Worm (Caenorhabditis elegans) whole organism, mixed stage, embryonic: ENCODE measurements around the gene C02H6.3.

Experiments
- M03D4.4 ChIP-seq: sonication (generic microtip); optimal IDR thresholded peaks from 2 replicates; lab custom pipeline; 2017; ENCODE audit warnings: mild to moderate bottlenecking, missing genetic modification characterization, missing compliant biosample characterization
- blmp-1 ChIP-seq: fragments of 150-350 bp; optimal IDR thresholded peaks from 2 replicates; lab custom pipeline; 2014; ENCODE audit warnings: missing biosample characterization, missing genetic modification characterization
- ceh-39 ChIP-seq: fragments of 150-350 bp; optimal IDR thresholded peaks from 2 replicates; lab custom pipeline; 2014; ENCODE audit warnings: missing biosample characterization, missing genetic modification characterization
- ceh-43 ChIP-seq: fragments of 200-800 bp; sonication (Bioruptor generic); optimal IDR thresholded peaks from 2 replicates; lab custom pipeline; 2018; ENCODE audit warnings: mild to moderate bottlenecking, missing genetic modification characterization, moderate library complexity, missing compliant biosample characterization
- ceh-83 ChIP-seq: fragments of 200-800 bp; sonication (Bioruptor generic); optimal IDR thresholded peaks from 2 replicates; lab custom pipeline; 2018; ENCODE audit warnings: mild to moderate bottlenecking, missing genetic modification characterization, missing compliant biosample characterization
- ces-1 ChIP-seq: fragments of 150-350 bp; optimal IDR thresholded peaks from 2 replicates; lab custom pipeline; 2014; ENCODE audit warnings: missing biosample characterization, missing genetic modification reagents, missing genetic modification characterization
- cnd-1 ChIP-seq: fragments of 200-800 bp; sonication (Bioruptor generic); optimal IDR thresholded peaks from 2 replicates; lab custom pipeline; 2018; ENCODE audit warnings: mild to moderate bottlenecking, missing genetic modification characterization, missing compliant biosample characterization
- drap-1 ChIP-seq: fragments of 200-800 bp; sonication (Bioruptor generic); optimal IDR thresholded peaks from 3 replicates; lab custom pipeline; 2018; ENCODE audit warnings: mild to moderate bottlenecking, missing genetic modification characterization, missing compliant biosample characterization
- elt-1 ChIP-seq: sonication (generic microtip); optimal IDR thresholded peaks from 2 replicates; lab custom pipeline; 2017; ENCODE audit warnings: missing genetic modification characterization, mild to moderate bottlenecking, missing compliant biosample characterization, antibody characterized with exemption, moderate library complexity, borderline replicate concordance; ENCODE audit not compliant: insufficient read depth
- elt-3 ChIP-seq: fragments of 150-350 bp; optimal IDR thresholded peaks from 2 replicates; lab custom pipeline; 2014; ENCODE audit warnings: missing biosample characterization, missing genetic modification characterization
- flh-1 ChIP-seq: fragments of 200-800 bp; sonication (Bioruptor generic); optimal IDR thresholded peaks from 2 replicates; lab custom pipeline; 2018; ENCODE audit warnings: mild to moderate bottlenecking, missing genetic modification characterization, moderate library complexity, missing compliant biosample characterization
- ham-2 ChIP-seq: fragments of 200-800 bp; sonication (Bioruptor generic); optimal IDR thresholded peaks from 2 replicates; lab custom pipeline; 2018; ENCODE audit warnings: mild to moderate bottlenecking, missing genetic modification characterization, missing compliant biosample characterization
- hlh-1 ChIP-seq: fragments of 150-350 bp; optimal IDR thresholded peaks from 2 replicates; lab custom pipeline; 2014; ENCODE audit warnings: missing biosample characterization, missing genetic modification reagents, missing genetic modification characterization
- lin-13 ChIP-seq: fragments of 150-350 bp; optimal IDR thresholded peaks from 2 replicates; lab custom pipeline; 2014; ENCODE audit warnings: missing biosample characterization, missing genetic modification characterization
- lsy-2 ChIP-seq: fragments of 150-350 bp; optimal IDR thresholded peaks from 2 replicates; lab custom pipeline; 2014; ENCODE audit warnings: missing biosample characterization, missing genetic modification characterization
- mep-1 ChIP-seq: fragments of 150-350 bp; optimal IDR thresholded peaks from 2 replicates; lab custom pipeline; 2017; ENCODE audit warnings: missing biosample characterization, missing genetic modification reagents, missing genetic modification characterization, inconsistent platforms
- mls-2 ChIP-seq: sonication (generic microtip); optimal IDR thresholded peaks from 2 replicates; lab custom pipeline; 2016; ENCODE audit warnings: mild to moderate bottlenecking, missing genetic modification characterization, moderate library complexity, missing compliant biosample characterization
- nhr-12 ChIP-seq: fragments of 150-350 bp; optimal IDR thresholded peaks from 2 replicates; lab custom pipeline; 2014; ENCODE audit warnings: missing biosample characterization, missing genetic modification characterization
- nhr-2 ChIP-seq: fragments of 150-350 bp; optimal IDR thresholded peaks from 2 replicates; lab custom pipeline; 2014; ENCODE audit warnings: missing biosample characterization, missing genetic modification characterization
- nhr-237 ChIP-seq: fragments of 150-350 bp; optimal IDR thresholded peaks from 2 replicates; lab custom pipeline; 2014; ENCODE audit warnings: missing biosample characterization, missing genetic modification characterization
- nhr-28 ChIP-seq: fragments of 150-350 bp; optimal IDR thresholded peaks from 2 replicates; lab custom pipeline; 2014; ENCODE audit warnings: missing biosample characterization, missing genetic modification characterization
- nhr-76 ChIP-seq: sonication (generic microtip); optimal IDR thresholded peaks from 2 replicates; lab custom pipeline; 2017; ENCODE audit warnings: missing biosample characterization, missing genetic modification characterization
- pha-4 ChIP-seq: fragments of 150-350 bp; optimal IDR thresholded peaks from 2 replicates; lab custom pipeline; 2018; ENCODE audit warnings: missing biosample characterization, missing genetic modification reagents, missing genetic modification characterization
- sem-2 ChIP-seq: fragments of 200-800 bp; sonication (Bioruptor generic); optimal IDR thresholded peaks from 2 replicates; lab custom pipeline; 2018; ENCODE audit warnings: mild to moderate bottlenecking, missing genetic modification characterization, missing compliant biosample characterization
- snpc-4 ChIP-seq: fragments of 150-350 bp; optimal IDR thresholded peaks from 2 replicates; lab custom pipeline; 2014; ENCODE audit warnings: missing biosample characterization, missing genetic modification characterization
- sptf-1 ChIP-seq: sonication (generic microtip); optimal IDR thresholded peaks from 2 replicates; lab custom pipeline; 2017; ENCODE audit warnings: mild to moderate bottlenecking, missing genetic modification characterization, moderate library complexity, missing compliant biosample characterization
- tbx-8 ChIP-seq: fragments of 200-800 bp; sonication (Bioruptor generic); optimal IDR thresholded peaks from 2 replicates; lab custom pipeline; 2018; ENCODE audit warnings: mild to moderate bottlenecking, missing genetic modification characterization, moderate library complexity, missing compliant biosample characterization
- unc-120 ChIP-seq: sonication (generic microtip); optimal IDR thresholded peaks from 2 replicates; lab custom pipeline; 2017; ENCODE audit warnings: missing genetic modification characterization, missing compliant biosample characterization; ENCODE audit not compliant: poor library complexity, severe bottlenecking
- unc-62 ChIP-seq: fragments of 150-350 bp; optimal IDR thresholded peaks from 2 replicates; lab custom pipeline; 2014; ENCODE audit warnings: missing biosample characterization, missing genetic modification reagents, missing genetic modification characterization
- zip-8 ChIP-seq: fragments of 150-350 bp; optimal IDR thresholded peaks from 2 replicates; lab custom pipeline; 2014; ENCODE audit warnings: missing biosample characterization, missing genetic modification characterization
- ztf-11 ChIP-seq: fragments of 150-350 bp; optimal IDR thresholded peaks from 2 replicates; lab custom pipeline; 2014; ENCODE audit warnings: missing biosample characterization, missing genetic modification characterization

Gene C02H6.3

ce11 chrV:7431016-7431415 lies 43.4 kb upstream of the C02H6.3 start, which contains the start of gene srw-71:
Gene srw-71, minus strand, starts transcription at chrV:7431116.
- TF ChIP-seq ham-2 (GFP tag; lab: Kevin White, UChicago) (no peak), lin-13 (tag; lab: Kevin White, UChicago) (no peak), elt-3 (tag; lab: Kevin White, UChicago) (no peak), drap-1 (no peak), ces-1 (GFP tag; lab: Kevin White, UChicago) (no peak), zip-8 (tag; lab: Kevin White, UChicago) (no peak), nhr-237 (tag; lab: Kevin White, UChicago) (no peak), hlh-1 (tag; lab: Kevin White, UChicago) (no peak), blmp-1 (tag; lab: Kevin White, UChicago) (no peak)
- TF ChIP-seq, all 35 proteins: peak for 0

ce11 chrV:7428880-7429279 lies 41.2 kb upstream of the C02H6.3 start, which contains the start of gene srw-69:
Gene srw-69, minus strand, starts transcription at chrV:7428980.
- TF ChIP-seq elt-3 (tag; lab: Kevin White, UChicago) (no peak), pha-4 (tag; lab: Kevin White, UChicago) (no peak), ceh-43 (GFP tag; lab: Kevin White, UChicago) (no peak), nhr-237 (tag; lab: Kevin White, UChicago) (no peak)

DNA sequence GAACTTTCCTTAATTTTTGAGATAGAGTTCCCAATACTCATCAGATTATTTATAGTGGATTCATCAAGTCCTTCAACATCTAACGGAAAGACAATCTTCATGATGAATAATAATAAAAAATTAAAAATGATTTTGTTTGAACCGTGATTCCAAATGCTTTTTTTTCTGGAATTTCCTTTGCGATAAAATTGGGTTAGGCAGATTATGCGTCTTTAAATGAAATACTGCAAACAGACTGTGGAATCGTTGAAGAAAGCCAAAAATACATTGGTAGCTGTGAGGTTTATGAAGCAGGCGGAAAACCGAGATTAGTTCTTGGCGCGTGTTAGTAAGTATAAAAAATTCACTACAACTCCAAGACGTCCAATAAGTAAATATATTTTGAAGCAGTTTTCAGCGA lies 38.9 kb upstream of the C02H6.3 start, which contains the start of gene srw-68:
srw-68 (minus strand) TSS at position 101 of the 400 bp plus-strand sequence.
- TF ChIP-seq ceh-43 (GFP tag; lab: Kevin White, UChicago) (no peak), ces-1 (GFP tag; lab: Kevin White, UChicago) (no peak), sem-2 (GFP tag; lab: Kevin White, UChicago) (no peak)

DNA sequence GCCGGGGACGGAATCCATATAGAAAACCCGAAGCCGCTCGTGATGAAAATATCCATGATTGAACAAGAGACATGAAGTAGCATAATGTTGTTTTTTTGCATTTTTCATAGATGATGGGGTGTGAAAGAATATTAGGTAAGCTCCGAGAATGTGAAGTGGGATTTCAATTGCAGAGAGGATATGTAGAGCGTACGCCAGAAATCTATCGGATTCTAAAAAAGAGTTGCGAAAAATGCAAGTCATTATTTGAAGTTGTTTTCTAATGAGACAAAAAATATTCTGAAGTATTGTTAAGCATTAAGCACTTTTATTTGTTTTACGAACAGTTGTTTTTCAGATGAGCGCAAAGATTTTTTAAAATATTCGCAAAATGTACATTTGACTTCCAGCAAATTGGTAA lies 36.7 kb upstream of the C02H6.3 start, which contains the start of gene F18E3.10:
F18E3.10 (minus strand) TSS at position 101 of the 400 bp plus-strand sequence.
- TF ChIP-seq nhr-28 (tag; lab: Kevin White, UChicago) (no peak), elt-3 (tag; lab: Kevin White, UChicago) (no peak)

ce11 chrV:7420162-7420561 lies 32.5 kb upstream of the C02H6.3 start, which contains the start of gene srxa-4:
Gene srxa-4, plus strand, starts transcription at chrV:7420462.
- TF ChIP-seq hlh-1 (tag; lab: Kevin White, UChicago) (no peak), lin-13 (tag; lab: Kevin White, UChicago) (no peak), M03D4.4 (tag; lab: Kevin White, UChicago) (no peak), ces-1 (GFP tag; lab: Kevin White, UChicago) (no peak), mls-2 (tag; lab: Kevin White, UChicago) (no peak), nhr-12 (tag; lab: Kevin White, UChicago) (no peak), tbx-8 (GFP tag; lab: Kevin White, UChicago) (no peak), mep-1 (no peak), nhr-76 (tag; lab: Kevin White, UChicago) (no peak), nhr-2 (tag; lab: Kevin White, UChicago) (no peak), ceh-43 (GFP tag; lab: Kevin White, UChicago) (no peak), ham-2 (GFP tag; lab: Kevin White, UChicago) (no peak), flh-1 (no peak), cnd-1 (tag; lab: Kevin White, UChicago) (no peak), sptf-1 (tag; lab: Kevin White, UChicago) (no peak), unc-62 (GFP tag; lab: Kevin White, UChicago) (no peak), drap-1 (no peak), lsy-2 (tag; lab: Kevin White, UChicago) (no peak)

DNA sequence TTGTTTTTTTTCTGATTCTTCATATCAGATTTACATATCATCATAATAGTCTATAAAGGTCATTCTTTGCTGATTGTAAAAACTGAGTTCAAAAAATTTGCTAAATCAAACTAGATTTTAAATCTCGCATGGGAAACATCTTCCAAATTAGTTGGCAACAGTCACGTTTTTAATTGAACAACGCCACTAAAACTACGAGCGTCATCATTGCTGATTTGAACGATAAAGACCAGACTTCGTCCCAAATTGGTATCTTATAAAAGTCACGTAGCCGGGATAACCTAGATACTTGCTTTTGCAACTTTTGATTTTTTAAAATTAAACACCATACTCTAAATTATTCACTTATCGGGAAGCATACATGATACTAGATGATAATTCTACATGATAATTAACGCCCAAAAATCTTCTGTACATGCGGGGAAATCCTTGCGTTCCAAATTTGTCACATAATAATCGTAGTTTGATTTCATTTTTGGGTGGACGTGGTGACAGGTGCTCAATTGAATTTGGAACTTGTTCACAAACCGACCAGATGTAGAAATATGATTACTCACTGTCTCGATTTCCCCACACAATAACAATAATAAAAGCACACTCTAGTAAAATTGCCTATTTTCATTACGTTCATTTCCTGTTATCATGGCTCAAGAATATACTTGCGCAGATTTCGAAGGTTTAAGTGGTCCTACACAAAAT lies 29.5 kb upstream of the C02H6.3 start, which contains the start of gene srw-67:
srw-67 (plus strand) TSS at position 643 of the 699 bp plus-strand sequence.
- no peak for TF ChIP-seq zip-8 (tag; lab: Kevin White, UChicago)
- TF ChIP-seq ztf-11 (tag; lab: Kevin White, UChicago): no peak
- no peak for TF ChIP-seq ceh-83 (GFP tag; lab: Kevin White, UChicago)
- no peak for TF ChIP-seq nhr-28 (tag; lab: Kevin White, UChicago)
- no peak for TF ChIP-seq mls-2 (tag; lab: Kevin White, UChicago)
- no peak for TF ChIP-seq elt-1
- no peak for TF ChIP-seq ces-1 (GFP tag; lab: Kevin White, UChicago)
- TF ChIP-seq ham-2 (GFP tag; lab: Kevin White, UChicago): no peak
- TF ChIP-seq nhr-12 (tag; lab: Kevin White, UChicago): no peak
- no peak for TF ChIP-seq ceh-39 (tag; lab: Kevin White, UChicago)
- TF ChIP-seq unc-120 (tag; lab: Kevin White, UChicago): no peak
- no peak for TF ChIP-seq nhr-76 (tag; lab: Kevin White, UChicago)
- no peak for TF ChIP-seq blmp-1 (tag; lab: Kevin White, UChicago)
- TF ChIP-seq snpc-4: no peak
